Worm (Caenorhabditis elegans) whole organism, late embryonic: ENCODE measurements around the gene sra-26.

Experiments used
- Y22D7AL.16 ChIP-seq: sonication (generic microtip); optimal IDR thresholded peaks from 2 replicates; lab custom pipeline; 2016; ENCODE audit warnings: missing genetic modification characterization, missing compliant biosample characterization
- ama-1 ChIP-seq: fragments of 150-350 bp; optimal IDR thresholded peaks from 2 replicates; lab custom pipeline; 2014
- ceh-34 ChIP-seq: sonication (generic microtip); optimal IDR thresholded peaks from 2 replicates; lab custom pipeline; 2016; ENCODE audit warnings: mild to moderate bottlenecking, missing genetic modification characterization, missing compliant biosample characterization
- ceh-9 ChIP-seq: sonication (generic microtip); optimal IDR thresholded peaks from 2 replicates; lab custom pipeline; 2016; ENCODE audit warnings: mild to moderate bottlenecking, missing genetic modification characterization, inconsistent platforms, missing compliant biosample characterization
- che-1 ChIP-seq: sonication (generic microtip); optimal IDR thresholded peaks from 2 replicates; lab custom pipeline; 2016; ENCODE audit warnings: mild to moderate bottlenecking, missing genetic modification characterization, missing compliant biosample characterization
- dve-1 ChIP-seq: sonication (generic microtip); optimal IDR thresholded peaks from 2 replicates; lab custom pipeline; 2017; ENCODE audit warnings: antibody characterized with exemption, mild to moderate bottlenecking, missing genetic modification characterization, missing compliant biosample characterization
- ets-4 ChIP-seq: sonication (generic microtip); optimal IDR thresholded peaks from 2 replicates; lab custom pipeline; 2016; ENCODE audit warnings: missing genetic modification characterization, missing compliant biosample characterization
- fkh-10 ChIP-seq: fragments of 150-350 bp; optimal IDR thresholded peaks from 2 replicates; lab custom pipeline; 2014; ENCODE audit warnings: missing biosample characterization, missing genetic modification reagents, missing genetic modification characterization
- hlh-13 ChIP-seq: fragments of 200-800 bp; sonication (Bioruptor generic); optimal IDR thresholded peaks from 2 replicates; lab custom pipeline; 2018; ENCODE audit warnings: mild to moderate bottlenecking, missing genetic modification characterization, missing compliant biosample characterization
- hlh-8 ChIP-seq: sonication (generic microtip); optimal IDR thresholded peaks from 2 replicates; lab custom pipeline; 2016; ENCODE audit warnings: missing genotype, missing genetic modification characterization, missing compliant biosample characterization
- nfya-1 ChIP-seq: sonication (generic microtip); optimal IDR thresholded peaks from 2 replicates; lab custom pipeline; 2017; ENCODE audit warnings: missing genetic modification characterization, mild to moderate bottlenecking, missing compliant biosample characterization, antibody characterized with exemption, moderate library complexity
- pat-9 ChIP-seq: fragments of 200-800 bp; sonication (Bioruptor generic); optimal IDR thresholded peaks from 2 replicates; lab custom pipeline; 2018; ENCODE audit warnings: mild to moderate bottlenecking, missing genetic modification characterization, moderate library complexity, missing compliant biosample characterization
- ttx-3 ChIP-seq: sonication (generic microtip); optimal IDR thresholded peaks from 2 replicates; lab custom pipeline; 2016; ENCODE audit warnings: missing genetic modification reagents, missing genetic modification characterization, missing compliant biosample characterization

- TF ChIP-seq nfya-1 (tag; lab: Kevin White, UChicago) (no peak), pat-9 (tag; lab: Kevin White, UChicago) (no peak), ttx-3 (no peak), ets-4 (tag; lab: Kevin White, UChicago) (no peak), ceh-9 (tag; lab: Kevin White, UChicago) (no peak), fkh-10 (GFP tag; lab: Kevin White, UChicago) (no peak), hlh-8 (no peak), Y22D7AL.16 (tag; lab: Kevin White, UChicago) (no peak), che-1 (no peak), ceh-34 (tag; lab: Kevin White, UChicago) (no peak), hlh-13 (GFP tag; lab: Kevin White, UChicago) (no peak), ama-1 (lab: Kevin White, UChicago) (no peak), dve-1 (tag; lab: Kevin White, UChicago) (no peak)
These were observed 29.9 kb upstream of the sra-26 start for ce11 chrII:6681478-6681877.
